Worm (Caenorhabditis elegans): Measurements from ENCODE around the gene nep-15.

nep-15 gene

DNA sequence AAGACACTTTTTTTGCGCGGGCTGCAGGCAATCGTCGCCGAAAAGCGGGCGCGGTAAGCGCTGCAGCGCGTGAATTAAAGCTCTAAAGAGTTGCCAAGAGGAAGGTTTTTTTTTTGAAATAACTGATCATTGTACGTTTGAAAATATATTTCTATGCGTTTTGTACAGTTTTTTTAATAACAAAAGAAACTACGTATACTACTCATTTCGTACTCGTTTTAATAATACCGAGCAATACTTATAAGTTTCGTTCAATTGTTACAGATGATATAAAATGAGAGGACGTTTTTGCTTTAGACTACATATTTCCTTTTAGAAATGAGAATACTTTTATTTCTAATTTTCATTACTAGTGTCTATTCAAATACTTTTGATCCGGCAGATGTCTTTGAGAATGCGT is at the start of gene nep-15:
nep-15 (plus strand) TSS at position 301 of the 400 bp plus-strand sequence.
- TF ChIP-seq ceh-43 (GFP tag; optimal IDR thresholded peaks at IDR 0.05) = no peak
- no peak for TF ChIP-seq ces-1 (GFP tag; optimal IDR thresholded peaks at IDR 0.05)
- no peak for TF ChIP-seq cnd-1 (tag; optimal IDR thresholded peaks at IDR 0.05)
- TF ChIP-seq zip-8 (tag; optimal IDR thresholded peaks at IDR 0.05) = no peak
- TF ChIP-seq ceh-39 (tag; optimal IDR thresholded peaks at IDR 0.05) = no peak
- TF ChIP-seq tbx-8 (GFP tag; optimal IDR thresholded peaks at IDR 0.05) = no peak
- TF ChIP-seq unc-120 (tag; optimal IDR thresholded peaks at IDR 0.05; ENCODE audit: poor library complexity, severe bottlenecking) = no peak
- no peak for TF ChIP-seq lin-13 (tag; optimal IDR thresholded peaks at IDR 0.05)
- no peak for TF ChIP-seq mls-2 (tag; optimal IDR thresholded peaks at IDR 0.05)
- TF ChIP-seq pha-4 (tag; optimal IDR thresholded peaks at IDR 0.05) = no peak

DNA sequence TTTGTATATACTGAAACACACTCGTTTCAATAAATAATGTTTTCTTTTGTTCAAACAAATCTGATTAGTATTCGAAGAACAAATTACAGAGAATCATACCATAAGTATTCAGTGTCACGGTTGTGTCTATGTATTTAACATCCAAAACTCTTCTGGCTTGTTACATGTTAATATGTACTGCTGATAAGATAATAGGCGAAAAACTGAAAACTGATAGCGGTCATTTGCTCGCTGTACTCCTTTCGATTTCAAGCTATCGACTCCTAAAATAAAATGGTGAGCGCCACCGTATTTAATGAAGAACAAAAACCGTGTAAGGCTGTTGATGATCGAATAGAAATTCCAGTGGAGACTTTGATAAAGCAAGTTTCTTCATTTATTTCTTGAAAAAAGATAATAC is 48.6 kb upstream of the nep-15 start, which contains the start of gene R09F10.1:
R09F10.1 (plus strand) TSS at position 222 of the 400 bp plus-strand sequence.
- TF ChIP-seq ztf-11 (tag; optimal IDR thresholded peaks at IDR 0.05) (no peak), bed-3 (GFP tag; optimal IDR thresholded peaks at IDR 0.05) (no peak), mep-1 (tag; optimal IDR thresholded peaks at IDR 0.05) (no peak), mab-5 (tag; optimal IDR thresholded peaks at IDR 0.05) (no peak), mls-2 (tag; optimal IDR thresholded peaks at IDR 0.05) (no peak), nhr-28 (tag; optimal IDR thresholded peaks at IDR 0.05) (no peak), lsy-2 (tag; optimal IDR thresholded peaks at IDR 0.05) (no peak), ceh-39 (tag; optimal IDR thresholded peaks at IDR 0.05) (no peak), drap-1 (GFP tag; optimal IDR thresholded peaks at IDR 0.05) (no peak), pha-4 (tag; optimal IDR thresholded peaks at IDR 0.05) (no peak), ham-2 (GFP tag; optimal IDR thresholded peaks at IDR 0.05) (no peak), sptf-1 (tag; optimal IDR thresholded peaks at IDR 0.05) (no peak), ces-1 (GFP tag; optimal IDR thresholded peaks at IDR 0.05) (no peak), unc-62 (GFP tag; optimal IDR thresholded peaks at IDR 0.05) (no peak), ceh-83 (GFP tag; optimal IDR thresholded peaks at IDR 0.05) (no peak), flh-1 (GFP tag; optimal IDR thresholded peaks at IDR 0.05) (no peak), nhr-12 (tag; optimal IDR thresholded peaks at IDR 0.05) (no peak), nhr-2 (tag; optimal IDR thresholded peaks at IDR 0.05) (no peak)

DNA sequence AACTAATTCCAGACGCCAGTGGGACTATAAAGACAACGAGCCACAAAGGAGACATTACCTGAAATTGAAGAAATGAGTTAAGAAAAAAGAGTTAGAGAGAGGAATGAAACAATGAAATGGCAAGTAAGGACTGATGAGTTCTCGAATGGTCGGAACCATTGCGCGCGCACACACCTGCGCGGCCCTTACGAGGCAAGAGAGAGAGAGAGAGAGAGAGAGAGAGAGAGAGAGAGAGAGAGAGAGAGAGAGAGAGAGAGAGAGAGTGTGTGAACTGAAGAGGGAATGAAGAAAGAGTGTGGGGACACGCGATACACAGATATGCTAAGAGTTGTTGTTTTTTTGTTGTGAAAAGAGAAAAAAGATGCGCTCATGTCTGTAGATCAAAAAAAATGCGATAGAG is 45.6 kb upstream of the nep-15 start, which contains the start of gene R09F10.8:
R09F10.8 (minus strand) TSS at position 58 of the 400 bp plus-strand sequence.
- TF ChIP-seq lsy-2 (tag; optimal IDR thresholded peaks at IDR 0.05) (no peak), ham-2 (GFP tag; optimal IDR thresholded peaks at IDR 0.05) (no peak), lin-13 (tag; optimal IDR thresholded peaks at IDR 0.05) (no peak), mls-2 (tag; optimal IDR thresholded peaks at IDR 0.05) (no peak), unc-120 (tag; optimal IDR thresholded peaks at IDR 0.05; ENCODE audit: poor library complexity, severe bottlenecking) (no peak), ztf-11 (tag; optimal IDR thresholded peaks at IDR 0.05) (no peak), bed-3 (GFP tag; optimal IDR thresholded peaks at IDR 0.05) (no peak), elt-3 (tag; optimal IDR thresholded peaks at IDR 0.05) (no peak), mep-1 (tag; optimal IDR thresholded peaks at IDR 0.05) (no peak), snpc-4 (tag; optimal IDR thresholded peaks at IDR 0.05) (no peak), cnd-1 (tag; optimal IDR thresholded peaks at IDR 0.05) (no peak), nhr-12 (tag; optimal IDR thresholded peaks at IDR 0.05) (no peak), ces-1 (GFP tag; optimal IDR thresholded peaks at IDR 0.05) (no peak), unc-39 (tag; optimal IDR thresholded peaks at IDR 0.05) (no peak), sem-2 (GFP tag; optimal IDR thresholded peaks at IDR 0.05) (no peak), nhr-76 (tag; optimal IDR thresholded peaks at IDR 0.05) (no peak)

DNA sequence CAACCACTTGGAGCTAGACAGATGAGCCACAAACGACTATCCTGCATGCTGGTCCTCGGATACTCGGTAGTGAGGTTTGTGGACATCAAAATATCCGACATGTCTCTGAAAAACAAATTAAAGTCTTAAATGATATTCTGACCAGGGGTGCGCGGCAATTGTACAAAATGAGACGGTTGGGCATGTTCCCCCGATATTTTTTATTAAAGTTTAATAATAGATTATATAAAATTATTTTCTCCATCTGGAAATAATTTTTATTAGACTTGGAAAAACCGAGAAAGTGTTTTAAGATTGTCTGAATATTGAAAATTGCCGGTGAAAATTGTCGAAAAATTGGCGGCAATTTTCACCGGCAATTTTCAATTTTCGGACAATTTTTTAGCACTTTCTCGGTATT is 44.2 kb upstream of the nep-15 start, which contains the start of gene F55E10.4:
F55E10.4 (minus strand) TSS at position 101 of the 400 bp plus-strand sequence.
- TF ChIP-seq nhr-237 (tag; optimal IDR thresholded peaks at IDR 0.05) = no peak
- TF ChIP-seq unc-39 (tag; optimal IDR thresholded peaks at IDR 0.05) = no peak
- TF ChIP-seq blmp-1 (tag; optimal IDR thresholded peaks at IDR 0.05) = no peak
- TF ChIP-seq hlh-1 (tag; optimal IDR thresholded peaks at IDR 0.05) = no peak
- no peak for TF ChIP-seq mep-1 (tag; optimal IDR thresholded peaks at IDR 0.05)
- no peak for TF ChIP-seq tbx-8 (GFP tag; optimal IDR thresholded peaks at IDR 0.05)
- no peak for TF ChIP-seq mab-5 (tag; optimal IDR thresholded peaks at IDR 0.05)
- TF ChIP-seq drap-1 (GFP tag; optimal IDR thresholded peaks at IDR 0.05) = no peak
- TF ChIP-seq zip-8 (tag; optimal IDR thresholded peaks at IDR 0.05) = no peak
- no peak for TF ChIP-seq ces-1 (GFP tag; optimal IDR thresholded peaks at IDR 0.05)
- TF ChIP-seq elt-1 (tag; optimal IDR thresholded peaks at IDR 0.05; ENCODE audit: borderline replicate concordance, insufficient read depth) = no peak
- TF ChIP-seq sem-2 (GFP tag; optimal IDR thresholded peaks at IDR 0.05) = no peak
- TF ChIP-seq pha-4 (tag; optimal IDR thresholded peaks at IDR 0.05) = no peak
- TF ChIP-seq nhr-28 (tag; optimal IDR thresholded peaks at IDR 0.05) = no peak
- no peak for TF ChIP-seq ztf-11 (tag; optimal IDR thresholded peaks at IDR 0.05)
- TF ChIP-seq snpc-4 (tag; optimal IDR thresholded peaks at IDR 0.05) = no peak
